Worm (Caenorhabditis elegans): Measurements from ENCODE around the gene Y38H6C.21.

DNA sequence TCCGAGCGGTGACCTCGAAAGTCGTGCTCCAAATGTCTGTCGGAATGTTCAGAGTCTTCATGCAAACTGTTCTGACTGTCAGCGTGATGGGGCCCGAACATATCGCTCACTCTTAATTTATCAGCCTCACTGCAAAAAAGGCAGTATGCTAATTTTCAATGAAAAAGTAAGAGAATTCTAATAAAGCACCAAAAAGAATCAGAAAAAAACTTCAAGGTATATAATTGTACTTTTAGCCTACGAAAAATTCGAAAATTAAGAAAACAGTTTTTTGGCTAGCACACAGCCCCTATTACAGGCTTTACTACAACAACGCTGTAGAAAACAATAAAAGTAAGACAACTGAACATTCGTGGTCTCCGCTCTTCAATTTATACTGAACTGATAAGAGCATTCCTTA, 6.7 kb upstream of the Y38H6C.21 start, which contains the start of gene F26F2.1:
- TF ChIP-seq W03F9.2 (tag; optimal IDR thresholded peaks at IDR 0.05) (no peak), dao-5 (tag; optimal IDR thresholded peaks at IDR 0.05) (no peak), him-1 (tag; optimal IDR thresholded peaks at IDR 0.05) (no peak)

Measured in whole organism, L4/young adult.